Fruit fly (Drosophila melanogaster): ENCODE measurements around the gene mab-21.

Gene mab-21

dm6 chrX:6059135-6059824 lies 46.3 kb upstream of the mab-21 start (continued):
- TF ChIP-seq CG16863 (GFP tag; optimal IDR thresholded peaks at IDR 0.05), result peak; percentile 0
- peak; percentile 38; the same call in 1 of the 2 replicates for TF ChIP-seq CG31441 (GFP tag; IDR thresholded peaks at IDR 0.05)
- no peak for TF ChIP-seq CG10654 (GFP tag; optimal IDR thresholded peaks at IDR 0.05)
- TF ChIP-seq Oli (tag; optimal IDR thresholded peaks at IDR 0.05), result peak; percentile 34
- peak; percentile 66 for TF ChIP-seq dmrt99B (tag; optimal IDR thresholded peaks at IDR 0.05)
- TF ChIP-seq vvl (GFP tag; IDR thresholded peaks at IDR 0.05), result peak; percentile 78
- no peak for TF ChIP-seq Dip3 (GFP tag; optimal IDR thresholded peaks at IDR 0.05)
- TF ChIP-seq caup (GFP tag; optimal IDR thresholded peaks at IDR 0.05; ENCODE audit: severe bottlenecking), result no peak
- no peak for TF ChIP-seq gcm2 (GFP tag; optimal IDR thresholded peaks at IDR 0.05)
- TF ChIP-seq CG17568 (GFP tag; optimal IDR thresholded peaks at IDR 0.05), result no peak
- peak; percentile 51 for TF ChIP-seq ttk (GFP tag; IDR thresholded peaks at IDR 0.05)
- no peak for TF ChIP-seq Mes4 (GFP tag; optimal IDR thresholded peaks at IDR 0.05)
- no peak for TF ChIP-seq sug (tag; optimal IDR thresholded peaks at IDR 0.05)
- TF ChIP-seq lilli (GFP tag; optimal IDR thresholded peaks at IDR 0.05), result no peak
- no peak for TF ChIP-seq CG4282 (GFP tag; optimal IDR thresholded peaks at IDR 0.05)
- peak; percentile 20; the same call in 1 of the 2 replicates for TF ChIP-seq Rx (GFP tag; IDR thresholded peaks at IDR 0.05)
- no peak for TF ChIP-seq bcd (GFP tag; optimal IDR thresholded peaks at IDR 0.05)
- TF ChIP-seq wor (GFP tag; IDR thresholded peaks at IDR 0.05), result no peak
- TF ChIP-seq jing (GFP tag; optimal IDR thresholded peaks at IDR 0.05), result no peak
- no peak for TF ChIP-seq CG3838 (GFP tag; optimal IDR thresholded peaks at IDR 0.05)
- no peak for TF ChIP-seq dan (GFP tag; IDR thresholded peaks at IDR 0.05)
- peak; percentile 49; the same call in 1 of the 2 replicates for TF ChIP-seq stc (GFP tag; IDR thresholded peaks at IDR 0.05)
- TF ChIP-seq CG12391 (tag; optimal IDR thresholded peaks at IDR 0.05), result peak; percentile 18
- no peak for TF ChIP-seq Sin3A (optimal IDR thresholded peaks at IDR 0.05)
- TF ChIP-seq bsh (GFP tag; optimal IDR thresholded peaks at IDR 0.05), result peak in 1 of 2 experiments; percentile 48
- TF ChIP-seq CG15269 (tag; optimal IDR thresholded peaks at IDR 0.05), result peak; percentile 8
- TF ChIP-seq CG1529 (GFP tag; optimal IDR thresholded peaks at IDR 0.05), result no peak
- no peak for TF ChIP-seq CG13123 (GFP tag; optimal IDR thresholded peaks at IDR 0.05)
- 0 out of 4 replicates have a peak, but pooled peaks have one; percentile 1 for TF ChIP-seq Gug (GFP tag; IDR thresholded peaks at IDR 0.05)
- no peak for TF ChIP-seq CG3281 (GFP tag; optimal IDR thresholded peaks at IDR 0.05)
- 0 out of 2 replicates have a peak, but pooled peaks have one; percentile 26 for TF ChIP-seq sens-2 (GFP tag; IDR thresholded peaks at IDR 0.05)
- TF ChIP-seq Ets97D (GFP tag; optimal IDR thresholded peaks at IDR 0.05), result no peak
- TF ChIP-seq trem (tag; optimal IDR thresholded peaks at IDR 0.05), result no peak
- no peak for TF ChIP-seq CG11247 (GFP tag; IDR thresholded peaks at IDR 0.05)
- no peak for TF ChIP-seq CG7786 (GFP tag; optimal IDR thresholded peaks at IDR 0.05)
- TF ChIP-seq Lhr (GFP tag; optimal IDR thresholded peaks at IDR 0.05), result no peak
- TF ChIP-seq CG5180 (GFP tag; optimal IDR thresholded peaks at IDR 0.05), result no peak
- peak; percentile 42; the same call in 1 of the 2 replicates for TF ChIP-seq dimm (GFP tag; IDR thresholded peaks at IDR 0.05)
- no peak for TF ChIP-seq Spps (tag; optimal IDR thresholded peaks at IDR 0.05)
- TF ChIP-seq Abd-B (GFP tag; optimal IDR thresholded peaks at IDR 0.05), result no peak
- no peak for TF ChIP-seq CG4360 (GFP tag; IDR thresholded peaks at IDR 0.05)
- TF ChIP-seq twi (tag; optimal IDR thresholded peaks at IDR 0.05), result no peak
- TF ChIP-seq Oaz (GFP tag; IDR thresholded peaks at IDR 0.05), result no peak
- no peak for TF ChIP-seq Sry-β (GFP tag; optimal IDR thresholded peaks at IDR 0.05)
- no peak for TF ChIP-seq gro (GFP tag; optimal IDR thresholded peaks at IDR 0.05)
- no peak for TF ChIP-seq CG13624 (GFP tag; optimal IDR thresholded peaks at IDR 0.05)
- no peak for TF ChIP-seq NK7.1 (GFP tag; optimal IDR thresholded peaks at IDR 0.05)
- no peak for TF ChIP-seq CG3726 (GFP tag; IDR thresholded peaks at IDR 0.05)
- no peak for TF ChIP-seq Atf-2 (GFP tag; optimal IDR thresholded peaks at IDR 0.05)
- TF ChIP-seq Chrac-16 (GFP tag; optimal IDR thresholded peaks at IDR 0.05), result no peak
- no peak for TF ChIP-seq chm (GFP tag; IDR thresholded peaks at IDR 0.05)
